Fruit fly (Drosophila melanogaster) whole organism, embryonic: ENCODE results near the gene CG13365.

ENCODE experiments used
- CG11398 ChIP-seq: fragments of 200-800 bp; sonication (Bioruptor generic); optimal IDR thresholded peaks from 2 replicates; lab custom pipeline; 2016; ENCODE audit warnings: missing biosample characterization, missing genetic modification characterization
- tgo ChIP-seq: fragments of 200-800 bp; sonication (Bioruptor generic); IDR thresholded peaks from 3 replicates; pipeline ENCODE4 v1.3.6; 2022; ENCODE audit warnings: missing biosample characterization, missing genetic modification characterization

DNA sequence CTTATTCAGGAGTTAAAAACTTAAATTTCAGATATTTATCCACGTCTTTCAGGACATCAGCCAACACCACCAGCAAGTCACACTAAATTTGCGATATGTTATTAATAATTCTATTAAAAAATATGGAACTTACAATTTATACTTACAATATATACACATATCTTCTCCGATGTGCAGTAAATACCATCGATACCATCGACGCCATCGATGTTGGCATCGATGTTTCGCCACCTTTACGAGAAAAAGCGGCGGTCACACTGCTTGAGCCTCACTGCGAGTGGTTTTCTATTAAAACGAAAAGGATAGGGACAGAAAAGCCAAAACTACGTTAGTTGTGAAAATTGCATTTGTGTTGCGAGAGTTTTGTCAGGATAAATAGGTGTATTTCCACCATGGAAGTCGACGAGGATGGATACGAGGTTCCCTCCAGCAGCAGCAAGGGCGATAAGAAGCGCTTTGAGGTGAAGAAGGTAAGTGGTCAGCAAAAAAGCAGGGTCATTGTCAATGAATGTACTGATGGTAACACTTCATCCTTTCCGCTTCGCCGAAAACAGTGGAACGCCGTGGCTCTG lies 26.1 kb upstream of the CG13365 start, which contains the start of gene Roc1a:
- TF ChIP-seq tgo (GFP tag; lab: Robert Waterston, UW) (no peak), CG11398 (GFP tag; lab: Kevin White, UChicago) (no peak)
